Fruit fly (Drosophila melanogaster): ENCODE measurements around the gene CG42852.
A peak's percentile ranks its signal among the peaks of the same experiment; 100 is the strongest.

CG42852 gene

dm6 chr3L:16801499-16802452 is 46.5 kb downstream of the CG42852 start (continued):
- TF ChIP-seq CG4318 (GFP tag; optimal IDR thresholded peaks at IDR 0.05) (peak; percentile 22), Met (GFP tag; optimal IDR thresholded peaks at IDR 0.05) (peak; percentile 64), Lpt (GFP tag; optimal IDR thresholded peaks at IDR 0.05) (no peak), dsx (GFP tag; optimal IDR thresholded peaks at IDR 0.05; ENCODE audit: poor library complexity, severe bottlenecking) (no peak), spab (GFP tag; optimal IDR thresholded peaks at IDR 0.05) (no peak), Gug (GFP tag; IDR thresholded peaks at IDR 0.05) (no peak), CG10669 (GFP tag; optimal IDR thresholded peaks at IDR 0.05) (no peak), net (GFP tag; optimal IDR thresholded peaks at IDR 0.05) (peak; percentile 26), CG11902 (GFP tag; optimal IDR thresholded peaks at IDR 0.05) (no peak), CG8119 (GFP tag; IDR thresholded peaks at IDR 0.05) (0 out of 3 replicates have a peak, but pooled peaks have one; percentile 13)

DNA sequence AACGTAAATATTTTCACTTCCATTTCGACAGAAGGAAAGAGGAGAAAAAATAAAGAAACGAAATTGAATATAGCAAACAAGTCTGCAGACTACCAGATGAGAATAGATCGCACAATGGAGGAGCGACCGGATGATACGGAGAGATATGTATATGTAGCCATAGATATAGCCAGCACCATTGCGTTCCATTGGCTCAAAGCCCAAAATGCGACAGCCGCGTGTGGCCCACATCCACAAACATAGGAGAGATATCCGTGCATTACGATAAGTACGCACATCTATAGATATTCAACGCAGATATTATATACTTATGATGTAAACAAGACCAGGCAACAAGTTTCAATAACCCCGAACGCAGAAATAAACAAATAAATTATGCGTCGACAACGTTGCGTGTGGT is 48.0 kb downstream of the CG42852 start:
- TF ChIP-seq ss (GFP tag; optimal IDR thresholded peaks at IDR 0.05) (peak; percentile 43 to 58), Blimp-1 (GFP tag; optimal IDR thresholded peaks at IDR 0.05) (no peak), CG9139 (GFP tag; optimal IDR thresholded peaks at IDR 0.05) (peak; percentile 39), CG6163 (GFP tag; IDR thresholded peaks at IDR 0.05) (no peak), CG11902 (GFP tag; optimal IDR thresholded peaks at IDR 0.05) (no peak), CG6276 (GFP tag; optimal IDR thresholded peaks at IDR 0.05) (no peak), CG4318 (GFP tag; optimal IDR thresholded peaks at IDR 0.05) (no peak), Hr38 (GFP tag; optimal IDR thresholded peaks at IDR 0.05) (no peak), CG6808 (GFP tag; optimal IDR thresholded peaks at IDR 0.05) (peak; percentile 50), CG8632 (GFP tag; optimal IDR thresholded peaks at IDR 0.05) (no peak)

dm6 chr3L:16803708-16804350 is 48.5 kb downstream of the CG42852 start:
- TF ChIP-seq CG8319 (GFP tag; optimal IDR thresholded peaks at IDR 0.05) (no peak), CG15336 (GFP tag; IDR thresholded peaks at IDR 0.05) (no peak), eg (GFP tag; IDR thresholded peaks at IDR 0.05) (peak; percentile 33; the same call in 1 of the 3 replicates), CG11902 (GFP tag; optimal IDR thresholded peaks at IDR 0.05) (no peak), CG8632 (GFP tag; optimal IDR thresholded peaks at IDR 0.05) (no peak), topi (GFP tag; optimal IDR thresholded peaks at IDR 0.05) (peak; percentile 13), CG6163 (GFP tag; IDR thresholded peaks at IDR 0.05) (peak; percentile 34; the same call in 1 of the 3 replicates), vri (GFP tag; optimal IDR thresholded peaks at IDR 0.05) (peak; percentile 93), CG6854 (GFP tag; optimal IDR thresholded peaks at IDR 0.05) (no peak), Eip93F (GFP tag; optimal IDR thresholded peaks at IDR 0.05) (peak; percentile 13), CG16779 (tag; optimal IDR thresholded peaks at IDR 0.05) (peak; percentile 37), net (GFP tag; optimal IDR thresholded peaks at IDR 0.05) (no peak), Sox102F (GFP tag; optimal IDR thresholded peaks at IDR 0.05) (peak; percentile 24), pdm3 (GFP tag; optimal IDR thresholded peaks at IDR 0.05) (no peak), Lpt (GFP tag; optimal IDR thresholded peaks at IDR 0.05) (no peak), Met (GFP tag; optimal IDR thresholded peaks at IDR 0.05) (peak; percentile 16), CG1621 (tag; optimal IDR thresholded peaks at IDR 0.05) (no peak), Eip78C (GFP tag) (peak; percentile 47), Blimp-1 (GFP tag; optimal IDR thresholded peaks at IDR 0.05) (peak; percentile 15), CG11762 (GFP tag; optimal IDR thresholded peaks at IDR 0.05; ENCODE audit: insufficient read depth) (no peak), CG32006 (GFP tag; optimal IDR thresholded peaks at IDR 0.05) (no peak), CG9139 (GFP tag; optimal IDR thresholded peaks at IDR 0.05) (no peak), cyc (GFP tag; optimal IDR thresholded peaks at IDR 0.05) (no peak), salr (GFP tag; optimal IDR thresholded peaks at IDR 0.05) (no peak), CG3032 (tag; optimal IDR thresholded peaks at IDR 0.05) (no peak), Ets96B (tag; optimal IDR thresholded peaks at IDR 0.05) (no peak), Smox (GFP tag; optimal IDR thresholded peaks at IDR 0.05) (peak; percentile 8), svp (GFP tag) (peak; percentile 70), CG6276 (GFP tag; optimal IDR thresholded peaks at IDR 0.05) (no peak), dac (GFP tag; optimal IDR thresholded peaks at IDR 0.05) (no peak), Gug (GFP tag; IDR thresholded peaks at IDR 0.05) (0 out of 2 replicates have a peak, but pooled peaks have one; percentile 10)
